Worm (Caenorhabditis elegans) whole organism, L2 larva: ENCODE measurements around the gene C25E10.8.

Experiments used
- C34F6.9 ChIP-seq: fragments of 150-350 bp; optimal IDR thresholded peaks from 2 replicates; lab custom pipeline; 2014; ENCODE audit warnings: missing biosample characterization, missing genetic modification characterization
- F13H6.1 ChIP-seq: sonication (generic microtip); optimal IDR thresholded peaks from 2 replicates; lab custom pipeline; 2016; ENCODE audit warnings: missing genetic modification characterization, missing compliant biosample characterization
- R02D3.7 ChIP-seq: fragments of 150-350 bp; optimal IDR thresholded peaks from 2 replicates; lab custom pipeline; 2014; ENCODE audit warnings: missing biosample characterization, missing genetic modification characterization
- Y55F3AM.14 ChIP-seq: fragments of 200-800 bp; sonication (Bioruptor generic); optimal IDR thresholded peaks from 2 replicates; lab custom pipeline; 2018; ENCODE audit warnings: mild to moderate bottlenecking, missing genetic modification characterization, missing compliant biosample characterization
- ZK546.5 ChIP-seq: sonication (generic microtip); optimal IDR thresholded peaks from 2 replicates; lab custom pipeline; 2017; ENCODE audit warnings: missing biosample characterization, missing genetic modification characterization
- aly-2 ChIP-seq: fragments of 150-350 bp; optimal IDR thresholded peaks from 2 replicates; lab custom pipeline; 2014; ENCODE audit warnings: missing biosample characterization, missing genetic modification characterization
- blmp-1 ChIP-seq: sonication (generic microtip); optimal IDR thresholded peaks from 2 replicates; lab custom pipeline; 2017; ENCODE audit warnings: missing genetic modification characterization, mild to moderate bottlenecking, missing compliant biosample characterization, antibody characterized with exemption, moderate library complexity; ENCODE audit not compliant: insufficient read depth
- ceh-16 ChIP-seq: fragments of 150-350 bp; optimal IDR thresholded peaks from 2 replicates; lab custom pipeline; 2014; ENCODE audit warnings: missing biosample characterization, missing genetic modification characterization
- ceh-82 ChIP-seq: fragments of 150-350 bp; optimal IDR thresholded peaks from 2 replicates; lab custom pipeline; 2014; ENCODE audit warnings: missing biosample characterization, missing genetic modification characterization
- crh-2 ChIP-seq: sonication (generic microtip); optimal IDR thresholded peaks from 2 replicates; lab custom pipeline; 2017; ENCODE audit warnings: missing biosample characterization, missing genetic modification characterization
- dmd-4 ChIP-seq: sonication (generic microtip); optimal IDR thresholded peaks from 2 replicates; lab custom pipeline; 2017; ENCODE audit warnings: missing biosample characterization, missing genetic modification characterization
- egl-27 ChIP-seq: sonication (generic microtip); optimal IDR thresholded peaks from 3 replicates; lab custom pipeline; 2017; ENCODE audit warnings: missing biosample characterization, missing genetic modification reagents, missing genetic modification characterization
- elt-1 ChIP-seq: fragments of 150-350 bp; optimal IDR thresholded peaks from 2 replicates; lab custom pipeline; 2014; ENCODE audit warnings: missing biosample characterization, missing genetic modification characterization
- elt-3 ChIP-seq: sonication (generic microtip); optimal IDR thresholded peaks from 2 replicates; lab custom pipeline; 2017; ENCODE audit warnings: missing biosample characterization, missing genetic modification characterization
- fos-1 ChIP-seq: fragments of 150-350 bp; optimal IDR thresholded peaks from 2 replicates; lab custom pipeline; 2014; ENCODE audit warnings: missing biosample characterization, missing genetic modification characterization
- gmeb-1 ChIP-seq: fragments of 150-350 bp; optimal IDR thresholded peaks from 2 replicates; lab custom pipeline; 2014; ENCODE audit warnings: missing biosample characterization, missing genetic modification characterization
- lin-11 ChIP-seq: fragments of 150-350 bp; sonication (generic microtip); optimal IDR thresholded peaks from 2 replicates; lab custom pipeline; 2014; ENCODE audit warnings: missing biosample characterization, missing genetic modification characterization, inconsistent platforms, mixed read lengths
- lin-39 ChIP-seq: fragments of 150-350 bp; optimal IDR thresholded peaks from 2 replicates; lab custom pipeline; 2014; ENCODE audit warnings: missing biosample characterization, missing genetic modification reagents, missing genetic modification characterization
- lsy-2 ChIP-seq, 2 experiments: fragments of 150-350 bp in 1 of 2; sonication (generic microtip) in 1 of 2; optimal IDR thresholded peaks; 2 replicates each; lab custom pipeline; 2014 to 2017; ENCODE audit warnings: missing biosample characterization in 2 of 2, missing genetic modification characterization in 2 of 2
- mab-5 ChIP-seq: fragments of 150-350 bp; optimal IDR thresholded peaks from 2 replicates; lab custom pipeline; 2014; ENCODE audit warnings: missing biosample characterization, missing genetic modification characterization
- nhr-11 ChIP-seq: fragments of 150-350 bp; optimal IDR thresholded peaks from 2 replicates; lab custom pipeline; 2014; ENCODE audit warnings: missing biosample characterization, missing genetic modification characterization
- nhr-12 ChIP-seq: fragments of 150-350 bp; optimal IDR thresholded peaks from 2 replicates; lab custom pipeline; 2014; ENCODE audit warnings: missing biosample characterization, missing genetic modification characterization
- nhr-129 ChIP-seq: fragments of 150-350 bp; optimal IDR thresholded peaks from 2 replicates; lab custom pipeline; 2014; ENCODE audit warnings: missing biosample characterization, missing genetic modification characterization
- nhr-21 ChIP-seq: fragments of 150-350 bp; optimal IDR thresholded peaks from 2 replicates; lab custom pipeline; 2014; ENCODE audit warnings: missing biosample characterization, missing genetic modification characterization
- nhr-237 ChIP-seq: fragments of 150-350 bp; optimal IDR thresholded peaks from 2 replicates; lab custom pipeline; 2014; ENCODE audit warnings: missing biosample characterization, missing genetic modification characterization
- nhr-6 ChIP-seq: fragments of 150-350 bp; optimal IDR thresholded peaks from 2 replicates; lab custom pipeline; 2014; ENCODE audit warnings: missing biosample characterization, missing genetic modification characterization
- nhr-77 ChIP-seq: fragments of 150-350 bp; optimal IDR thresholded peaks from 2 replicates; lab custom pipeline; 2014; ENCODE audit warnings: missing biosample characterization, missing genetic modification characterization
- peb-1 ChIP-seq: fragments of 150-350 bp; optimal IDR thresholded peaks from 2 replicates; lab custom pipeline; 2014; ENCODE audit warnings: missing biosample characterization, missing genetic modification characterization
- sem-4 ChIP-seq: fragments of 150-350 bp; optimal IDR thresholded peaks from 2 replicates; lab custom pipeline; 2014; ENCODE audit warnings: missing biosample characterization, missing genetic modification reagents, missing genetic modification characterization
- skn-1 ChIP-seq: sonication (generic microtip); optimal IDR thresholded peaks from 2 replicates; lab custom pipeline; 2017; ENCODE audit warnings: missing biosample characterization, missing genetic modification characterization
- sma-3 ChIP-seq: sonication (generic microtip); optimal IDR thresholded peaks from 2 replicates; lab custom pipeline; 2016; ENCODE audit warnings: missing genetic modification reagents, missing genetic modification characterization, missing compliant biosample characterization
- sma-9 ChIP-seq, 2 experiments: fragments of 150-350 bp in 1 of 2; sonication (generic microtip) in 1 of 2; optimal IDR thresholded peaks; 2 replicates each; lab custom pipeline; 2014 to 2016; ENCODE audit warnings: missing genetic modification characterization in 2 of 2, mild to moderate bottlenecking in 1 of 2, missing biosample characterization in 1 of 2, missing compliant biosample characterization in 1 of 2, missing genetic modification reagents in 1 of 2, moderate library complexity in 1 of 2
- unc-39 ChIP-seq: fragments of 150-350 bp; optimal IDR thresholded peaks from 2 replicates; lab custom pipeline; 2014; ENCODE audit warnings: missing biosample characterization, missing genetic modification characterization
- unc-55 ChIP-seq: fragments of 150-350 bp; sonication (generic microtip); optimal IDR thresholded peaks from 3 replicates; lab custom pipeline; 2014; ENCODE audit warnings: missing biosample characterization, missing genetic modification reagents, missing genetic modification characterization
- unc-62 ChIP-seq: fragments of 150-350 bp; optimal IDR thresholded peaks from 2 replicates; lab custom pipeline; 2014; ENCODE audit warnings: missing biosample characterization, missing genetic modification reagents, missing genetic modification characterization
- zag-1 ChIP-seq: fragments of 150-350 bp; optimal IDR thresholded peaks from 2 replicates; lab custom pipeline; 2014; ENCODE audit warnings: missing biosample characterization, missing genetic modification characterization
- ztf-1 ChIP-seq: fragments of 200-800 bp; sonication (Bioruptor generic); conservative IDR thresholded peaks from 2 replicates; pipeline ENCODE4 v1.3.6; 2022; ENCODE audit warnings: missing genetic modification characterization, missing compliant biosample characterization
- ztf-11 ChIP-seq: sonication (generic microtip); optimal IDR thresholded peaks from 2 replicates; lab custom pipeline; 2017; ENCODE audit warnings: missing biosample characterization, missing genetic modification characterization

C25E10.8 gene

DNA sequence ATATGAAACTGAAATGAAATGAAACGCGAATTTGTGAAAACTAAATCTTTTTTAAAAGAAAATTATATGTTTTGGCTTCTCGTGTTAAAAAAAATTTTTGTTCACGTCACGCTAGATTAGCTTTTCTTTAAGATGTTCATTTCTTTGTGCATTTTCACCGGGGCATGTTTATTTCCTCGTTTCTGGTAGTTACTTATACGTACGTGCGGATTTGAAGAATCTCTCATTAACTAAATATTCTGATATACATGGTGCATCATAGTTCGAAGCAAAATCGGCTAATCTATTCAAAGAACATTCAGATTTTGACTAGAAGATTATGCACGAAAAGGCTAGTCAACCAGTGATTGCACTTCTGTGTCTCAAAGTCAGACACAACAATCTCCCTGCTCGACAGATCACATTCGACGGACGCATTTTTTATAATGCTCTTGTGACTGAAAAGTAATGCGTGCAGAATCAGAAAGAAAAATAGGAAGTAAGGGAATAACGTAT lies 6.3 kb downstream of the C25E10.8 start, which contains the start of gene C25E10.17:
Gene C25E10.17 (minus strand): TSS at position 51 of the 495 bp plus-strand sequence.
- peak; percentile 26 for TF ChIP-seq nhr-21
- no peak for TF ChIP-seq sma-3 (GFP tag; lab: Kevin White, UChicago)

DNA sequence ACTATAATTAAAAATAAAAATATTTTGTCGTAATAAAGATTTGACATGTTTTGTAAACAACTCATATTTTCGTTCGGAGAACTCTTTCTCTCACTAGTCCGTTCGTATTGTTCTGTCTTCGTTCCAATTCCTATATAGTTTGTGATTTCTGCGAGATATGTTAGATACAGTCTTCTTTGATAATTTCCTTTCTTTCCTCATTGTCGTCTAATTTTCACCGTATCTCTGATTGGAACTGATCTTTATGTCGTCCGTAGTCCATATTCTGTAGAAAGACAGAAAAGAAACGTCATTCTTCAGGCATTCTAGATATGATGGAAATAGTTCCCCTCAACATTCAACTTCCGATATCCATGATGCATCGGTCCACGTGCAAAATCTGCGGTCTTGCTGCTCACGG lies 9.0 kb downstream of the C25E10.8 start, which contains the start of gene nhr-30:
Gene nhr-30 (plus strand): TSS at position 301 of the 400 bp plus-strand sequence.
- TF ChIP-seq nhr-6 (tag; lab: Kevin White, UChicago) (no peak), egl-27 (tag; lab: Kevin White, UChicago) (no peak), ztf-1 (GFP tag; lab: Robert Waterston, UW) (no peak), R02D3.7 (tag; lab: Kevin White, UChicago) (no peak), blmp-1 (tag; lab: Kevin White, UChicago) (no peak), aly-2 (no peak), ztf-11 (tag; lab: Kevin White, UChicago) (no peak), nhr-237 (tag; lab: Kevin White, UChicago) (no peak), ceh-82 (tag; lab: Kevin White, UChicago) (no peak), lin-39 (tag; lab: Kevin White, UChicago) (no peak), dmd-4 (no peak), nhr-11 (tag; lab: Kevin White, UChicago) (no peak), zag-1 (no peak), nhr-21 (no peak), F13H6.1 (tag; lab: Kevin White, UChicago) (no peak), lsy-2 (tag; optimal IDR thresholded peaks at IDR 0.05; lab: Kevin White, UChicago) (no peak), unc-55 (no peak), fos-1 (no peak)

- TF ChIP-seq egl-27 (tag; lab: Kevin White, UChicago) (no peak), aly-2 (no peak), fos-1 (no peak), mab-5 (no peak), sem-4 (tag; lab: Kevin White, UChicago) (no peak), R02D3.7 (tag; lab: Kevin White, UChicago) (no peak), F13H6.1 (tag; lab: Kevin White, UChicago) (no peak), sma-9 (GFP tag; optimal IDR thresholded peaks at IDR 0.05; lab: Kevin White, UChicago) (no peak), sma-9 (tag; optimal IDR thresholded peaks at IDR 0.05; lab: Kevin White, UChicago) (no peak), ceh-16 (no peak), gmeb-1 (no peak), ztf-11 (tag; lab: Kevin White, UChicago) (no peak), Y55F3AM.14 (GFP tag; lab: Kevin White, UChicago) (no peak), nhr-237 (tag; lab: Kevin White, UChicago) (no peak), unc-62 (GFP tag; lab: Kevin White, UChicago) (no peak), skn-1 (tag; lab: Kevin White, UChicago) (no peak), unc-39 (tag; lab: Kevin White, UChicago) (no peak), blmp-1 (tag; lab: Kevin White, UChicago) (no peak), peb-1 (tag; lab: Kevin White, UChicago) (no peak)
Measured at ce11 chrV:9041030-9041429, 12.8 kb downstream of the C25E10.8 start, which contains the start of gene cyp-33B1. TSS of gene cyp-33B1 (plus strand) at chrV:9041330.

ce11 chrV:9035685-9036084 lies 18.2 kb downstream of the C25E10.8 start, which contains the start of gene srsx-34:
TSS of gene srsx-34 (plus strand) at chrV:9035985.
- no peak for TF ChIP-seq egl-27 (tag; lab: Kevin White, UChicago)
- TF ChIP-seq ztf-1 (GFP tag; lab: Robert Waterston, UW), result no peak
- TF ChIP-seq elt-3 (tag; lab: Kevin White, UChicago), result no peak
- no peak for TF ChIP-seq gmeb-1

- TF ChIP-seq lsy-2 (tag; optimal IDR thresholded peaks at IDR 0.05; lab: Kevin White, UChicago), result no peak
- no peak for TF ChIP-seq unc-39 (tag; lab: Kevin White, UChicago)
- no peak for TF ChIP-seq lin-11 (tag; lab: Kevin White, UChicago)
- no peak for TF ChIP-seq nhr-12 (tag; lab: Kevin White, UChicago)
- no peak for TF ChIP-seq nhr-129 (tag; lab: Kevin White, UChicago)
- no peak for TF ChIP-seq F13H6.1 (tag; lab: Kevin White, UChicago)
- TF ChIP-seq zag-1, result no peak
- no peak for TF ChIP-seq crh-2 (tag; lab: Kevin White, UChicago)
- TF ChIP-seq elt-1 (tag; lab: Kevin White, UChicago), result no peak
- no peak for TF ChIP-seq nhr-77 (tag; lab: Kevin White, UChicago)
- TF ChIP-seq ZK546.5, result no peak
- no peak for TF ChIP-seq skn-1 (tag; lab: Kevin White, UChicago)
- no peak for TF ChIP-seq mab-5
- no peak for TF ChIP-seq peb-1 (tag; lab: Kevin White, UChicago)
- TF ChIP-seq C34F6.9 (tag; lab: Kevin White, UChicago), result no peak
- no peak for TF ChIP-seq unc-62 (GFP tag; lab: Kevin White, UChicago)
Measured at ce11 chrV:9033267-9033666, 20.6 kb downstream of the C25E10.8 start, which contains the start of gene C25E10.4. TSS of gene C25E10.4 (plus strand) at chrV:9033567.
